Worm (Caenorhabditis elegans) whole organism, L4/young adult: ENCODE measurements around the gene ugt-34.

ENCODE experiments used
- W03F9.2 ChIP-seq: fragments of 150-350 bp; optimal IDR thresholded peaks from 2 replicates; lab custom pipeline; 2014; ENCODE audit warnings: missing biosample characterization, missing genetic modification characterization
- him-1 ChIP-seq: sonication (generic microtip); optimal IDR thresholded peaks from 2 replicates; lab custom pipeline; 2016; ENCODE audit warnings: missing genotype, missing genetic modification reagents, missing genetic modification characterization, missing compliant biosample characterization

DNA sequence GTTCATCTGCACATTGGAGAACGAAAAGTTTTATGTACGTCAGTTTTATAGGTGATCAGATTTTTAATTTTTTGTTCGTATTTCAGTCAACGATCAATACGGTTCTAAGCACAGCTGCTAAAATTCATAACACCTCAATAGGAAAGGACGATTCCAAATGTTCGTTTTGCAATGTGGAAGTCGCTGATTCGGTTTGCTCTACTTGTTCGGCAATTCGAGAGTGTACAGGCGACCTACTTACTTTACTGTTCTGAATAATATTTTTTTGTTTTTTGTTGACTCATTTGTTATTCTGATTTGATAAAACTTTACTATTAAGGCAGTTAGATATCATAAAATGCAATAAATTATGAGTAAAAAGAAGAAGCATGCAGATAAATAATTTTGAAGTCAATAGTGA, 2.6 kb upstream of the ugt-34 start:
- TF ChIP-seq him-1 (tag; lab: Kevin White, UChicago), result no peak
- TF ChIP-seq W03F9.2 (tag; lab: Kevin White, UChicago), result no peak
